Fruit fly (Drosophila melanogaster): ENCODE data around the gene CG14658.

Gene CG14658

dm6 chr3R:4846787-4847186, 16.5 kb upstream of the CG14658 start (continued):
- TF ChIP-seq Hr3 (GFP tag; optimal IDR thresholded peaks at IDR 0.05) (peak; percentile 15), caup (GFP tag; optimal IDR thresholded peaks at IDR 0.05; ENCODE audit: severe bottlenecking) (no peak), eyg (GFP tag; optimal IDR thresholded peaks at IDR 0.05) (no peak), CHES-1-like (GFP tag; optimal IDR thresholded peaks at IDR 0.05) (no peak), CG11398 (GFP tag; optimal IDR thresholded peaks at IDR 0.05) (no peak), CG34376 (GFP tag; optimal IDR thresholded peaks at IDR 0.05) (no peak), klu (GFP tag; IDR thresholded peaks at IDR 0.05) (no peak), CG6683 (GFP tag; optimal IDR thresholded peaks at IDR 0.05) (no peak), tgo (GFP tag; IDR thresholded peaks at IDR 0.05) (no peak), GATAe (GFP tag; conservative IDR thresholded peaks at IDR 0.05) (no peak), Rfx (GFP tag; IDR thresholded peaks at IDR 0.05) (no peak), seq (GFP tag; IDR thresholded peaks at IDR 0.05) (no peak), CG1832 (GFP tag; optimal IDR thresholded peaks at IDR 0.05) (no peak), HLH54F (GFP tag; optimal IDR thresholded peaks at IDR 0.05) (no peak), CG3407 (GFP tag; optimal IDR thresholded peaks at IDR 0.05) (peak; percentile 17), CG11456 (GFP tag; IDR thresholded peaks at IDR 0.05) (no peak), CG13123 (GFP tag; optimal IDR thresholded peaks at IDR 0.05) (no peak), Dbx (GFP tag; IDR thresholded peaks at IDR 0.05) (no peak), CG4707 (GFP tag; optimal IDR thresholded peaks at IDR 0.05) (no peak), kni (GFP tag; optimal IDR thresholded peaks at IDR 0.05) (peak; percentile 35), pita (GFP tag; optimal IDR thresholded peaks at IDR 0.05) (no peak), Usf (GFP tag; optimal IDR thresholded peaks at IDR 0.05) (no peak), CG12299 (tag; optimal IDR thresholded peaks at IDR 0.05) (no peak), CG7839 (tag; optimal IDR thresholded peaks at IDR 0.05) (no peak), CG11093 (GFP tag; IDR thresholded peaks at IDR 0.05) (peak; percentile 54; the same call in 1 of the 3 replicates), dati (GFP tag; IDR thresholded peaks at IDR 0.05) (no peak), CG7963 (GFP tag; IDR thresholded peaks at IDR 0.05; ENCODE audit: partially characterized antibody) (no peak), CG17385 (GFP tag; optimal IDR thresholded peaks at IDR 0.05) (peak; percentile 8), Dref (GFP tag; IDR thresholded peaks at IDR 0.05) (no peak), CG12155 (GFP tag; optimal IDR thresholded peaks at IDR 0.05) (no peak), luna (GFP tag; optimal IDR thresholded peaks at IDR 0.05) (no peak), HLH3B (GFP tag; IDR thresholded peaks at IDR 0.05) (peak; percentile 58), CG6813 (GFP tag; optimal IDR thresholded peaks at IDR 0.05) (no peak), scrt (GFP tag; optimal IDR thresholded peaks at IDR 0.05) (no peak), CG11560 (tag; IDR thresholded peaks at IDR 0.05) (no peak), CG6791 (GFP tag; IDR thresholded peaks at IDR 0.05; ENCODE audit: partially characterized antibody) (no peak), CG9437 (GFP tag; optimal IDR thresholded peaks at IDR 0.05) (peak; percentile 10), jumu (GFP tag; optimal IDR thresholded peaks at IDR 0.05) (peak; percentile 11), Meics (GFP tag; optimal IDR thresholded peaks at IDR 0.05) (no peak), tin (GFP tag; optimal IDR thresholded peaks at IDR 0.05) (peak; percentile 33), Atf3 (GFP tag; optimal IDR thresholded peaks at IDR 0.05) (no peak), CG6854 (GFP tag; optimal IDR thresholded peaks at IDR 0.05) (no peak), CkIIα-i1 (GFP tag; IDR thresholded peaks at IDR 0.05) (no peak), ind (GFP tag; optimal IDR thresholded peaks at IDR 0.05) (no peak), D (optimal IDR thresholded peaks at IDR 0.05) (no peak), D (GFP tag; optimal IDR thresholded peaks at IDR 0.05) (peak; percentile 18), peb (GFP tag; IDR thresholded peaks at IDR 0.05) (peak; percentile 47; the same call in 1 of the 2 replicates), H2.0 (GFP tag; IDR thresholded peaks at IDR 0.05) (peak; percentile 22; the same call in 1 of the 2 replicates), sna (GFP tag; IDR thresholded peaks at IDR 0.05; ENCODE audit: partially characterized antibody) (no peak), CG1602 (GFP tag; optimal IDR thresholded peaks at IDR 0.05) (peak; percentile 24), CG7556 (GFP tag; optimal IDR thresholded peaks at IDR 0.05) (no peak), Opbp (GFP tag; IDR thresholded peaks at IDR 0.05; ENCODE audit: partially characterized antibody) (no peak)

All from whole organism, embryonic.